Worm (Caenorhabditis elegans): ENCODE results near the gene skr-12.

skr-12 gene

DNA sequence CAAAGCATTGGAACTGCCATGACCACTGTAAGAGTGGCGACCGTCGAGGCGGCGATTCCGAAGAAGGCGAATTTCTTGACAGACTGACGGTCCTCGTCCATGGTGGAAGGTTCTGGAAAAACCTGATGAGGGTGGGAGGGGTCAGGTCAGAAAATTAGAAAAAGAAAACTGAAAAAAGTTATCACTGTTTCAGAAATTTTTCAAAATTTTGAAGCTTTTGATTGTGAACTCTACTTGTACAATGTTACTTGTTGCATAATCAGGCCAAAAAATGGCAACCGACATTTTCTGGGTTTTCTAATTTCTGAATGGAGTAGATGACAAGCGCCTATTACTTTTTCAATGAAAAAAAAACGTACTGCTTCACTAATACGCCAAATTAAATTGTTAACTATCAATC is 16.6 kb downstream of the skr-12 start, which contains the start of gene col-138:
TSS of gene col-138 (minus strand) at position 101 of the 400 bp plus-strand sequence.
- TF ChIP-seq zip-8 (tag; optimal IDR thresholded peaks at IDR 0.05) = no peak
- TF ChIP-seq bed-3 (GFP tag; optimal IDR thresholded peaks at IDR 0.05) = no peak
- TF ChIP-seq mls-2 (tag; optimal IDR thresholded peaks at IDR 0.05) = no peak
- no peak for TF ChIP-seq ztf-11 (tag; optimal IDR thresholded peaks at IDR 0.05)
- TF ChIP-seq sem-2 (GFP tag; optimal IDR thresholded peaks at IDR 0.05) = no peak
- no peak for TF ChIP-seq nhr-237 (tag; optimal IDR thresholded peaks at IDR 0.05)
- no peak for TF ChIP-seq elt-1 (tag; optimal IDR thresholded peaks at IDR 0.05; ENCODE audit: borderline replicate concordance, insufficient read depth)
- no peak for TF ChIP-seq lin-13 (tag; optimal IDR thresholded peaks at IDR 0.05)
- TF ChIP-seq pha-4 (tag; optimal IDR thresholded peaks at IDR 0.05) = no peak
- no peak for TF ChIP-seq mep-1 (tag; optimal IDR thresholded peaks at IDR 0.05)
- TF ChIP-seq ceh-39 (tag; optimal IDR thresholded peaks at IDR 0.05) = no peak
- TF ChIP-seq M03D4.4 (tag; optimal IDR thresholded peaks at IDR 0.05) = no peak
- no peak for TF ChIP-seq sptf-1 (tag; optimal IDR thresholded peaks at IDR 0.05)
- TF ChIP-seq snpc-4 (tag; optimal IDR thresholded peaks at IDR 0.05) = no peak
- no peak for TF ChIP-seq cnd-1 (tag; optimal IDR thresholded peaks at IDR 0.05)
- TF ChIP-seq tbx-8 (GFP tag; optimal IDR thresholded peaks at IDR 0.05) = no peak
- TF ChIP-seq unc-62 (GFP tag; optimal IDR thresholded peaks at IDR 0.05) = no peak
- TF ChIP-seq ceh-43 (GFP tag; optimal IDR thresholded peaks at IDR 0.05) = no peak
- TF ChIP-seq nhr-76 (tag; optimal IDR thresholded peaks at IDR 0.05) = no peak

DNA sequence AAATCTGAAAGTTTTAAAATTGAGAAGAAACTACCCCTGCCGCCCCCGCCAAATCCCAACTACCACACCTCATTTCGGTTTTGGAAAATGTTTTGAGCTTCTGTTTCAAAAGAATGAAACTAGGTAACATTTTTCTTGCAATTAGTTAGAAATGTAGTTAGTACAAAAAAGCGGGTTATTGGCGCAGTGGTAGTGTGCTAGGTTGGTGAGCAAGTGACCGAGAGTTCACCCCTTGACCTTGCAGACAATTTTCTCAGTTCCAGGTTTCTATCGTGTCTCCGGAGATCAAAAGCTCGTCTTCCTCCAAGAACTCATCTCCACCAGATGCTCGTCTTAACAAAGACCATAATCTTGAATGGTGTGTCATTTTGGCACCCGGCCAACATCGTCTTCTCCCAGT is 22.1 kb downstream of the skr-12 start:
- TF ChIP-seq ceh-83 (GFP tag; optimal IDR thresholded peaks at IDR 0.05) = no peak

- TF ChIP-seq lin-13 (tag; optimal IDR thresholded peaks at IDR 0.05) (no peak), nhr-12 (tag; optimal IDR thresholded peaks at IDR 0.05) (no peak), ztf-11 (tag; optimal IDR thresholded peaks at IDR 0.05) (no peak), ces-1 (GFP tag; optimal IDR thresholded peaks at IDR 0.05) (no peak), nhr-2 (tag; optimal IDR thresholded peaks at IDR 0.05) (no peak), unc-120 (tag; optimal IDR thresholded peaks at IDR 0.05; ENCODE audit: poor library complexity, severe bottlenecking) (no peak)
Observed at ce11 chrIV:17191791-17192190, 24.7 kb downstream of the skr-12 start, which contains the start of gene flp-17. TSS of gene flp-17 (minus strand) at chrIV:17191891.

- TF ChIP-seq nhr-12 (tag; optimal IDR thresholded peaks at IDR 0.05) = no peak
- TF ChIP-seq hlh-1 (tag; optimal IDR thresholded peaks at IDR 0.05) = no peak
- no peak for TF ChIP-seq elt-3 (tag; optimal IDR thresholded peaks at IDR 0.05)
- TF ChIP-seq elt-1 (tag; optimal IDR thresholded peaks at IDR 0.05; ENCODE audit: borderline replicate concordance, insufficient read depth) = no peak
- no peak for TF ChIP-seq ceh-43 (GFP tag; optimal IDR thresholded peaks at IDR 0.05)
- TF ChIP-seq ceh-83 (GFP tag; optimal IDR thresholded peaks at IDR 0.05) = no peak
- TF ChIP-seq lin-13 (tag; optimal IDR thresholded peaks at IDR 0.05) = no peak
- TF ChIP-seq snpc-4 (tag; optimal IDR thresholded peaks at IDR 0.05) = no peak
- TF ChIP-seq unc-39 (tag; optimal IDR thresholded peaks at IDR 0.05) = no peak
- TF ChIP-seq nhr-28 (tag; optimal IDR thresholded peaks at IDR 0.05) = no peak
- TF ChIP-seq bed-3 (GFP tag; optimal IDR thresholded peaks at IDR 0.05) = no peak
- TF ChIP-seq pha-4 (tag; optimal IDR thresholded peaks at IDR 0.05) = no peak
- no peak for TF ChIP-seq M03D4.4 (tag; optimal IDR thresholded peaks at IDR 0.05)
- TF ChIP-seq flh-1 (GFP tag; optimal IDR thresholded peaks at IDR 0.05) = no peak
- TF ChIP-seq mls-2 (tag; optimal IDR thresholded peaks at IDR 0.05) = no peak
- no peak for TF ChIP-seq lsy-2 (tag; optimal IDR thresholded peaks at IDR 0.05)
Observed at ce11 chrIV:17193491-17193890, 26.4 kb downstream of the skr-12 start.

- no peak for TF ChIP-seq nhr-76 (tag; optimal IDR thresholded peaks at IDR 0.05)
- TF ChIP-seq mab-5 (tag; optimal IDR thresholded peaks at IDR 0.05) = no peak
- no peak for TF ChIP-seq blmp-1 (tag; optimal IDR thresholded peaks at IDR 0.05)
- peak; percentile 67 for TF ChIP-seq zip-8 (tag; optimal IDR thresholded peaks at IDR 0.05)
Observed at ce11 chrIV:17199706-17200105, 32.6 kb downstream of the skr-12 start.

- TF ChIP-seq cnd-1 (tag; optimal IDR thresholded peaks at IDR 0.05) (peak; percentile 25), sptf-1 (tag; optimal IDR thresholded peaks at IDR 0.05) (no peak), hlh-1 (tag; optimal IDR thresholded peaks at IDR 0.05) (no peak)
Observed at ce11 chrIV:17206745-17207144, 39.7 kb downstream of the skr-12 start, which contains the start of gene cnnm-1. TSS of gene cnnm-1 (minus strand) at chrIV:17206845.

Measured in whole organism, mixed stage, embryonic.